Fruit fly (Drosophila melanogaster) whole organism, embryonic: ENCODE data around the gene CG2854.

ENCODE experiments used
- Atf-2 ChIP-seq: fragments of 200-800 bp; sonication (Bioruptor generic); optimal IDR thresholded peaks from 2 replicates; lab custom pipeline; 2016; ENCODE audit warnings: missing biosample characterization, missing genetic modification characterization
- Atf6 ChIP-seq: fragments of 200-800 bp; sonication (Bioruptor generic); IDR thresholded peaks from 2 replicates; pipeline ENCODE4 v1.3.6; 2022; ENCODE audit warnings: missing biosample characterization, missing genetic modification characterization
- CG11398 ChIP-seq: fragments of 200-800 bp; sonication (Bioruptor generic); optimal IDR thresholded peaks from 2 replicates; lab custom pipeline; 2016; ENCODE audit warnings: missing biosample characterization, missing genetic modification characterization
- CG12659 ChIP-seq: fragments of 200-800 bp; sonication (Bioruptor generic); optimal IDR thresholded peaks from 3 replicates; lab custom pipeline; 2017; ENCODE audit warnings: mild to moderate bottlenecking, missing biosample characterization, missing genetic modification reagents, missing genetic modification characterization
- CG14965 ChIP-seq: fragments of 200-800 bp; sonication (Bioruptor generic); optimal IDR thresholded peaks from 2 replicates; lab custom pipeline; 2016; ENCODE audit warnings: missing biosample characterization, missing genetic modification characterization, borderline replicate concordance
- CG15514 ChIP-seq: fragments of 200-800 bp; sonication (Bioruptor generic); optimal IDR thresholded peaks from 3 replicates; lab custom pipeline; 2017; ENCODE audit warnings: missing biosample characterization, missing genetic modification characterization, mild to moderate bottlenecking, moderate library complexity, missing genetic modification reagents
- CG16813 ChIP-seq: fragments of 200-800 bp; sonication (Bioruptor generic); IDR thresholded peaks from 3 replicates; pipeline ENCODE4 v1.3.6; 2022; ENCODE audit warnings: missing biosample characterization, missing genetic modification characterization; ENCODE audit not compliant: partially characterized antibody
- CG17186 ChIP-seq: fragments of 200-800 bp; sonication (Bioruptor generic); optimal IDR thresholded peaks from 3 replicates; lab custom pipeline; 2017; ENCODE audit warnings: missing biosample characterization, missing genetic modification reagents, missing genetic modification characterization
- CG1832 ChIP-seq: fragments of 200-800 bp; sonication (Bioruptor generic); optimal IDR thresholded peaks from 2 replicates; lab custom pipeline; 2017; ENCODE audit warnings: missing biosample characterization, mild to moderate bottlenecking, missing genetic modification characterization, inconsistent platforms
- CG18599 ChIP-seq: fragments of 200-800 bp; sonication (Bioruptor generic); optimal IDR thresholded peaks from 3 replicates; lab custom pipeline; 2017; ENCODE audit warnings: missing biosample characterization, missing genetic modification characterization, mild to moderate bottlenecking, moderate library complexity, missing genetic modification reagents
- CG3065 ChIP-seq: fragments of 200-800 bp; sonication (Bioruptor generic); optimal IDR thresholded peaks from 2 replicates; lab custom pipeline; 2016; ENCODE audit warnings: missing biosample characterization, missing genetic modification characterization
- CG31365 ChIP-seq: fragments of 200-800 bp; sonication (Bioruptor generic); optimal IDR thresholded peaks from 2 replicates; lab custom pipeline; 2018; ENCODE audit warnings: missing biosample characterization, mild to moderate bottlenecking, missing genetic modification characterization
- CG31441 ChIP-seq: fragments of 200-800 bp; sonication (Bioruptor generic); IDR thresholded peaks from 2 replicates; pipeline ENCODE4 v1.3.6; 2022; ENCODE audit warnings: missing biosample characterization, missing genetic modification characterization
- CG6654 ChIP-seq: fragments of 200-800 bp; sonication (Bioruptor generic); optimal IDR thresholded peaks from 2 replicates; lab custom pipeline; 2017; ENCODE audit warnings: missing biosample characterization, mild to moderate bottlenecking, missing genetic modification characterization
- CG8281 ChIP-seq: fragments of 200-800 bp; sonication (Bioruptor generic); optimal IDR thresholded peaks from 2 replicates; lab custom pipeline; 2018; ENCODE audit warnings: missing biosample characterization, mild to moderate bottlenecking, missing genetic modification characterization, moderate library complexity
- CG8924 ChIP-seq: fragments of 200-800 bp; optimal IDR thresholded peaks from 3 replicates; lab custom pipeline; 2019; ENCODE audit warnings: missing biosample characterization, mild to moderate bottlenecking, missing genetic modification characterization, moderate library complexity
- CG9215 ChIP-seq: fragments of 200-800 bp; sonication (Bioruptor generic); IDR thresholded peaks from 2 replicates; pipeline ENCODE4 v1.3.6; 2022; ENCODE audit warnings: missing biosample characterization, missing genetic modification characterization
- CG9817 ChIP-seq: fragments of 200-800 bp; sonication (Bioruptor generic); optimal IDR thresholded peaks from 2 replicates; lab custom pipeline; 2018; ENCODE audit warnings: missing biosample characterization, mild to moderate bottlenecking, missing genetic modification characterization, moderate library complexity
- CTCF ChIP-seq: fragments of 200-800 bp; sonication (Bioruptor generic); optimal IDR thresholded peaks from 2 replicates; lab custom pipeline; 2017; ENCODE audit warnings: missing biosample characterization, mild to moderate bottlenecking, missing genetic modification characterization, moderate library complexity
- D ChIP-seq, 2 experiments: fragments of 200-800 bp in 1 of 2; fragments of >200 bp in 1 of 2; sonication (Bioruptor generic) in 1 of 2; optimal IDR thresholded peaks; 2 replicates in 1 of 2; 3 replicates in 1 of 2; lab custom pipeline; 2017; ENCODE audit warnings: mild to moderate bottlenecking in 1 of 2, missing biosample characterization in 1 of 2, missing genetic modification characterization in 1 of 2, missing genetic modification reagents in 1 of 2
- Deaf1 ChIP-seq: fragments of 200-800 bp; optimal IDR thresholded peaks from 3 replicates; lab custom pipeline; 2019; ENCODE audit warnings: missing biosample characterization, mild to moderate bottlenecking, missing genetic modification characterization, moderate library complexity
- Drgx ChIP-seq: fragments of 200-800 bp; sonication (Bioruptor generic); IDR thresholded peaks from 2 replicates; pipeline ENCODE4 v1.3.6; 2022; ENCODE audit warnings: missing biosample characterization, missing genetic modification characterization
- H2.0 ChIP-seq: fragments of 200-800 bp; sonication (Bioruptor generic); IDR thresholded peaks from 2 replicates; pipeline ENCODE4 v1.3.6; 2022; ENCODE audit warnings: missing biosample characterization, missing genetic modification characterization
- HLH4C ChIP-seq: fragments of 200-800 bp; sonication (Bioruptor generic); IDR thresholded peaks from 3 replicates; pipeline ENCODE4 v1.3.6; 2022; ENCODE audit warnings: missing biosample characterization, missing genetic modification characterization; ENCODE audit not compliant: partially characterized antibody
- Hmr ChIP-seq: fragments of 200-800 bp; sonication (Bioruptor generic); optimal IDR thresholded peaks from 3 replicates; lab custom pipeline; 2017; ENCODE audit warnings: mild to moderate bottlenecking, missing biosample characterization, missing genetic modification reagents, missing genetic modification characterization
- Jarid2 ChIP-seq: fragments of 200-800 bp; sonication (Bioruptor generic); optimal IDR thresholded peaks from 3 replicates; lab custom pipeline; 2017; ENCODE audit warnings: mild to moderate bottlenecking, missing biosample characterization, missing genetic modification reagents, missing genetic modification characterization
- Sin3A ChIP-seq: fragments of >200 bp; optimal IDR thresholded peaks from 2 replicates; lab custom pipeline; 2018
- Trl ChIP-seq, 3 experiments: fragments of >200 bp in 2 of 3; fragments of 200-800 bp in 1 of 3; sonication (Bioruptor generic) in 1 of 3; optimal IDR thresholded peaks; 2 replicates in 1 of 3; 3 replicates in 2 of 3; lab custom pipeline; 2016 to 2017; ENCODE audit warnings: missing biosample characterization in 1 of 3, missing genetic modification characterization in 1 of 3
- chinmo ChIP-seq: fragments of 200-800 bp; sonication (Bioruptor generic); IDR thresholded peaks from 4 replicates; pipeline ENCODE4 v1.3.6; 2022; ENCODE audit warnings: missing biosample characterization, missing genetic modification characterization; ENCODE audit not compliant: partially characterized antibody
- gcm ChIP-seq: fragments of 200-800 bp; sonication (Bioruptor generic); optimal IDR thresholded peaks from 2 replicates; lab custom pipeline; 2019; ENCODE audit warnings: missing biosample characterization, mild to moderate bottlenecking, missing genetic modification characterization, moderate library complexity
- gfzf ChIP-seq: fragments of 200-800 bp; sonication (Bioruptor generic); optimal IDR thresholded peaks from 2 replicates; lab custom pipeline; 2016; ENCODE audit warnings: missing biosample characterization, mild to moderate bottlenecking, missing genetic modification characterization, moderate library complexity
- hkb ChIP-seq, 2 experiments: fragments of 200-800 bp in 1 of 2; fragments of >200 bp in 1 of 2; sonication (Bioruptor generic) in 1 of 2; IDR thresholded peaks in 1 of 2; optimal IDR thresholded peaks in 1 of 2; 2 replicates each; pipeline versions ENCODE4 v1.3.6 to Lab custom; 2017 to 2022; ENCODE audit warnings: missing biosample characterization in 1 of 2, missing genetic modification characterization in 1 of 2
- mam ChIP-seq: fragments of 200-800 bp; sonication (Bioruptor generic); optimal IDR thresholded peaks from 3 replicates; lab custom pipeline; 2016; ENCODE audit warnings: missing biosample characterization, missing genetic modification characterization
- nmo ChIP-seq: fragments of 200-800 bp; sonication (Bioruptor generic); optimal IDR thresholded peaks from 2 replicates; lab custom pipeline; 2018; ENCODE audit warnings: missing biosample characterization, mild to moderate bottlenecking, missing genetic modification characterization, moderate library complexity
- oc ChIP-seq: fragments of 200-800 bp; sonication (Bioruptor generic); optimal IDR thresholded peaks from 2 replicates; lab custom pipeline; 2018; ENCODE audit warnings: missing biosample characterization, mild to moderate bottlenecking, missing genetic modification characterization, moderate library complexity
- pnt ChIP-seq: fragments of 200-800 bp; sonication (Bioruptor generic); optimal IDR thresholded peaks from 3 replicates; lab custom pipeline; 2016; ENCODE audit warnings: missing biosample characterization, missing genetic modification characterization
- sens ChIP-seq: fragments of 200-800 bp; sonication (Bioruptor generic); peaks from one replicate; lab custom pipeline; 2016; ENCODE audit warnings: missing biosample characterization, missing genetic modification characterization
- sna ChIP-seq: fragments of 200-800 bp; sonication (Bioruptor generic); IDR thresholded peaks from 2 replicates; pipeline ENCODE4 v1.3.6; 2022; ENCODE audit warnings: missing biosample characterization, missing genetic modification characterization; ENCODE audit not compliant: partially characterized antibody
- sr ChIP-seq: fragments of 200-800 bp; sonication (Bioruptor generic); IDR thresholded peaks from 3 replicates; pipeline ENCODE4 v1.3.6; 2022; ENCODE audit warnings: missing biosample characterization, missing genetic modification characterization
- tap ChIP-seq: fragments of 200-800 bp; optimal IDR thresholded peaks from 3 replicates; lab custom pipeline; 2019; ENCODE audit warnings: missing biosample characterization, mild to moderate bottlenecking, missing genetic modification characterization, moderate library complexity
- trh ChIP-seq: fragments of 200-800 bp; sonication (Bioruptor generic); optimal IDR thresholded peaks from 2 replicates; lab custom pipeline; 2016; ENCODE audit warnings: missing biosample characterization, missing genetic modification characterization
- vvl ChIP-seq: fragments of 200-800 bp; sonication (Bioruptor generic); IDR thresholded peaks from 2 replicates; pipeline ENCODE4 v1.3.6; 2022; ENCODE audit warnings: missing biosample characterization, missing genetic modification characterization
- wek ChIP-seq: fragments of 200-800 bp; sonication (Bioruptor generic); optimal IDR thresholded peaks from 3 replicates; lab custom pipeline; 2018; ENCODE audit warnings: missing biosample characterization, mild to moderate bottlenecking, missing genetic modification characterization, moderate library complexity
- zen2 ChIP-seq: fragments of 200-800 bp; sonication (Bioruptor generic); IDR thresholded peaks from 3 replicates; pipeline ENCODE4 v1.3.6; 2022; ENCODE audit warnings: missing biosample characterization, missing genetic modification characterization; ENCODE audit not compliant: partially characterized antibody
- zfh2 ChIP-seq: fragments of 200-800 bp; sonication (Bioruptor generic); optimal IDR thresholded peaks from 2 replicates; lab custom pipeline; 2016; ENCODE audit warnings: missing biosample characterization, missing genetic modification characterization

The CG2854 gene

DNA sequence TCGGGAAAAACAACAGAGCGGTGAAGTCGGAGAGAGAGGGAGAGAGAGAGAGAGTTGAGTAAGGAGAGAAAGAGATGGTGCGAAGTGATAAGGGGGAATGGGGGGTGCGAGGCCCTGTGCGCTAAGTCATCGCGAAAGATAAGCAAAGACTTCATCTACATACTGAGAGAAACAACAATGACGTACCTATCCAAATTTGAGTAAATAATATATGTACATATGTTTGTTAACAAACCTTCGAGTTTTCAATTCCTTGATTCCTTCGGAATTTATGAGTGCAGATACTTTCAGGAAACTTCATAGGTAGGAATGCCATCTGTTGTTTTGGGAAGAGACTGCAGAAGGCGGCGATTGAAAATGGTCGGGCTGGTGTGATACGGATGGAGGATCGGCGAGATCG lies 9.5 kb downstream of the CG2854 start (continued):
- no peak for TF ChIP-seq CG11398 (GFP tag; lab: Kevin White, UChicago)
- peak in 1 of 2 experiments; percentile 39 for TF ChIP-seq Trl (optimal IDR thresholded peaks at IDR 0.05; lab: Kevin White, UChicago)
- TF ChIP-seq Trl (GFP tag; optimal IDR thresholded peaks at IDR 0.05; lab: Kevin White, UChicago) = no peak
- TF ChIP-seq chinmo (GFP tag; lab: Robert Waterston, UW) = no peak
- TF ChIP-seq Drgx (GFP tag; lab: Robert Waterston, UW) = 0 out of 2 replicates have a peak, but pooled peaks have one; percentile 25
- TF ChIP-seq CG1832 (GFP tag; lab: Kevin White, UChicago) = peak; percentile 60
- no peak for TF ChIP-seq Atf-2 (GFP tag; lab: Kevin White, UChicago)
- no peak for TF ChIP-seq CG18599 (GFP tag; lab: Kevin White, UChicago)
- TF ChIP-seq oc (tag; lab: Kevin White, UChicago) = no peak
- TF ChIP-seq CG16813 (GFP tag; lab: Robert Waterston, UW) = no peak
- peak; percentile 77 for TF ChIP-seq sens (GFP tag; lab: Kevin White, UChicago)
- TF ChIP-seq vvl = no peak
- TF ChIP-seq gfzf (GFP tag; lab: Kevin White, UChicago) = no peak
- TF ChIP-seq CG31365 = no peak
- no peak for TF ChIP-seq Deaf1
- no peak for TF ChIP-seq CG9215
- TF ChIP-seq hkb (optimal IDR thresholded peaks at IDR 0.05; lab: Kevin White, UChicago) = no peak
- TF ChIP-seq hkb (GFP tag; IDR thresholded peaks at IDR 0.05; lab: Robert Waterston, UW) = no peak
- TF ChIP-seq H2.0 (GFP tag; lab: Robert Waterston, UW) = no peak
- TF ChIP-seq mam (GFP tag; lab: Kevin White, UChicago) = no peak
- TF ChIP-seq trh (GFP tag; lab: Kevin White, UChicago) = no peak

DNA sequence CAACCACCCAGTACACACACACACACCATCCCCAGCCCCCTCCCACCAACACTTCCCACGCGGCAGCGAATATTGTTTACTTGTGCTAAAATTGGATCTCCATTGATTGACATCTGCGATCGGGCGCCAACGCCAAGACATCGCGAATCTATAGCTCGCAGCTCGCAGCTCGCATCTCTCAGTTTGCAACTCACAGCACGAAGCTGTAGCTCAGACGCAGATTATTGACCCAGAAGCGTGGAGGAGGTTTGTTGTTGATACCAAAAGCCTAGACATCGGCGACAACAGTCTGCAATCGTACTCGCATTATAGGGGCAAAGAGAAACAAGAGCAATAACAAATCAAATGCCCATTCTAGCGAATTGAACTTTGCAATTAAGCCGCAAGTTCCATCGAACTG lies 10.3 kb downstream of the CG2854 start:
- TF ChIP-seq Sin3A (lab: Kevin White, UChicago) = no peak
- 0 out of 3 replicates have a peak, but pooled peaks have one; percentile 8 for TF ChIP-seq sr (GFP tag; lab: Robert Waterston, UW)

- TF ChIP-seq CTCF (GFP tag; lab: Kevin White, UChicago) (peak; percentile 94), CG15514 (GFP tag; lab: Kevin White, UChicago) (peak; percentile 95), CG17186 (GFP tag; lab: Kevin White, UChicago) (peak; percentile 13), pnt (GFP tag; lab: Kevin White, UChicago) (no peak), nmo (GFP tag; lab: Kevin White, UChicago) (peak; percentile 48), HLH4C (peak; percentile 88), CG31441 (GFP tag; lab: Robert Waterston, UW) (no peak), wek (no peak), zfh2 (no peak), tap (no peak), Hmr (peak; percentile 68), Jarid2 (GFP tag; lab: Kevin White, UChicago) (no peak), Deaf1 (peak; percentile 39), zen2 (no peak; the same call in 2 of the 3 replicates), CG9817 (tag; lab: Kevin White, UChicago) (no peak), D (optimal IDR thresholded peaks at IDR 0.05; lab: Kevin White, UChicago) (peak; percentile 45), D (GFP tag; optimal IDR thresholded peaks at IDR 0.05; lab: Kevin White, UChicago) (no peak), Atf6 (GFP tag; lab: Robert Waterston, UW) (no peak), CG8281 (no peak), CG12659 (GFP tag; lab: Kevin White, UChicago) (peak; percentile 38), CG3065 (GFP tag; lab: Kevin White, UChicago) (peak; percentile 49), hkb (optimal IDR thresholded peaks at IDR 0.05; lab: Kevin White, UChicago) (peak; percentile 78), hkb (GFP tag; IDR thresholded peaks at IDR 0.05; lab: Robert Waterston, UW) (no peak), gcm (GFP tag; lab: Kevin White, UChicago) (no peak), CG14965 (GFP tag; lab: Kevin White, UChicago) (peak; percentile 76), CG8924 (tag; lab: Kevin White, UChicago) (peak; percentile 45), CG6654 (GFP tag; lab: Kevin White, UChicago) (no peak), sna (GFP tag; lab: Robert Waterston, UW) (no peak)
Measured at dm6 chrX:2340009-2340733, 13.2 kb downstream of the CG2854 start.
